Worm (Caenorhabditis elegans): ENCODE results near the gene npp-27.

Gene npp-27

DNA sequence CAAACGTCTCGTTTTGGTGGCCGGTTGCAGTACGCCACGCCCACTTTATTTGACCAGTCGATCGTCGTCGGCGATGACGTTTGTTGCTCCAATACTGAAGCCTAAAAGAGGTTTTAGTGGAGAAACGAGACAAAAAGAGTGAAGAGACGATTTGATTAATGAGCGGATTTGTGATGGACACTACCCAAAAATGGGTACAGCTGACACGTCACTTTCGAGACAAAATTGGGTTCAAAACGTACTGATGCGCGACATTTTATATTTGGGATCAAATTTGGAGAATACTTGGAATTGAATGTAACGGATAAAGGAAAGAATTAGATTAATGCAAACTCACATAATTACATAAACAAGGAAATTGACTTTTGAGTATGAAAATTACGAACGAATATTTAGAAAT lies 12.6 kb downstream of the npp-27 start, which contains the start of gene ilys-4:
ilys-4 (minus strand) TSS at position 101 of the 400 bp plus-strand sequence.
- no peak for TF ChIP-seq alr-1 (tag; optimal IDR thresholded peaks at IDR 0.05; ENCODE audit: borderline replicate concordance)
- TF ChIP-seq pag-3 (tag; optimal IDR thresholded peaks at IDR 0.05; ENCODE audit: borderline replicate concordance, insufficient read depth), result no peak
- TF ChIP-seq unc-86 (tag; optimal IDR thresholded peaks at IDR 0.05), result no peak
- TF ChIP-seq hlh-17 (GFP tag; optimal IDR thresholded peaks at IDR 0.05; ENCODE audit: borderline replicate concordance), result no peak
- TF ChIP-seq nhr-237 (tag; optimal IDR thresholded peaks at IDR 0.05), result no peak
- TF ChIP-seq hlh-4 (tag; optimal IDR thresholded peaks at IDR 0.05), result no peak
- TF ChIP-seq C34B4.2 (tag; optimal IDR thresholded peaks at IDR 0.05), result no peak
- no peak for TF ChIP-seq tbx-2 (tag; optimal IDR thresholded peaks at IDR 0.05)
- TF ChIP-seq nhr-77 (tag; optimal IDR thresholded peaks at IDR 0.05), result no peak
- TF ChIP-seq unc-98 (GFP tag; IDR thresholded peaks at IDR 0.05), result no peak
- TF ChIP-seq skn-1 (tag; optimal IDR thresholded peaks at IDR 0.05), result no peak
- TF ChIP-seq mef-2 (tag; optimal IDR thresholded peaks at IDR 0.05), result no peak

- no peak for TF ChIP-seq efl-1 (optimal IDR thresholded peaks at IDR 0.05)
- no peak for TF ChIP-seq efl-1 (GFP tag; optimal IDR thresholded peaks at IDR 0.05 in 1 of 2)
- TF ChIP-seq efl-3 (GFP tag; optimal IDR thresholded peaks at IDR 0.05), result no peak
- TF ChIP-seq C34B4.2 (tag; optimal IDR thresholded peaks at IDR 0.05), result no peak
- TF ChIP-seq sptf-1 (tag; optimal IDR thresholded peaks at IDR 0.05), result no peak
- TF ChIP-seq unc-30 (tag; optimal IDR thresholded peaks at IDR 0.05), result no peak
- TF ChIP-seq vab-15 (tag; optimal IDR thresholded peaks at IDR 0.05), result no peak
- no peak for TF ChIP-seq elt-2 (tag; optimal IDR thresholded peaks at IDR 0.05)
- no peak for TF ChIP-seq tlp-1 (tag; optimal IDR thresholded peaks at IDR 0.05)
- no peak for TF ChIP-seq nhr-237 (tag; optimal IDR thresholded peaks at IDR 0.05)
- no peak for TF ChIP-seq lir-3 (tag; optimal IDR thresholded peaks at IDR 0.05; ENCODE audit: poor library complexity)
- TF ChIP-seq ceh-82 (tag; optimal IDR thresholded peaks at IDR 0.05), result no peak
- no peak for TF ChIP-seq mab-9 (GFP tag; IDR thresholded peaks at IDR 0.05)
- TF ChIP-seq pax-3 (tag; optimal IDR thresholded peaks at IDR 0.05), result no peak
- TF ChIP-seq nhr-71 (tag; optimal IDR thresholded peaks at IDR 0.05), result no peak
These were observed 28.3 kb downstream of the npp-27 start, which contains the start of gene atic-1 for ce11 chrIV:7881726-7882125. TSS of gene atic-1 (plus strand) at chrIV:7882026.

- TF ChIP-seq elt-2 (tag; optimal IDR thresholded peaks at IDR 0.05), result peak; percentile 53
- TF ChIP-seq lin-13 (GFP tag; optimal IDR thresholded peaks at IDR 0.05), result no peak
- peak; percentile 54 for TF ChIP-seq tlp-1 (tag; optimal IDR thresholded peaks at IDR 0.05)
These were observed 28.9 kb downstream of the npp-27 start for ce11 chrIV:7881166-7881565.

ce11 chrIV:7879017-7879416 lies 31.0 kb downstream of the npp-27 start, which contains the start of gene srt-73:
TSS of gene srt-73 (plus strand) at chrIV:7879317.
- TF ChIP-seq efl-1 (optimal IDR thresholded peaks at IDR 0.05) (no peak), efl-1 (GFP tag; optimal IDR thresholded peaks at IDR 0.05 in 1 of 2) (peak in 1 of 2 experiments; percentile 63), xbp-1 (tag; optimal IDR thresholded peaks at IDR 0.05) (no peak)

DNA sequence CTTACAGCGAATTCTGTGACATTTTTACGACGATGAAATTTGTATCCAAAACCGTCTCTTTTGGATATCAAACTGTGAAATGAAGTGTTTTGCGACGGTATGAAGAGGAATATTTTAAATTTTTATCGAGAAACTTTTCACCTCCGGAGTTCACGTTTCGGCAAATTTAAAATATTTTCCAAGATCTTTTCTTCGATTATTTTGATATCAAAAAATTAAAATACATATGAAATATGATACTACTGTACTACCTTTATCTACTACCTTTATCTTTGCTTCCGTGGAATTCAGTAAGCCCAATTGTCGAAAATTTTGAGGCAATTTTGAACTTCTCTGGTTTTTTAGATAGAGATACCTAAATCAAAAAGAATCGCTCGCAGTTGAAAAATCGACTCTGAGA lies 32.3 kb downstream of the npp-27 start, which contains the start of gene kin-26:
kin-26 (minus strand) TSS at position 101 of the 400 bp plus-strand sequence.
- no peak for TF ChIP-seq snu-23 (GFP tag; optimal IDR thresholded peaks at IDR 0.05)
- TF ChIP-seq efl-1 (optimal IDR thresholded peaks at IDR 0.05), result no peak
- peak in 1 of 2 experiments; percentile 4 for TF ChIP-seq efl-1 (GFP tag; optimal IDR thresholded peaks at IDR 0.05 in 1 of 2)

ce11 chrIV:7877255-7877654 lies 32.8 kb downstream of the npp-27 start:
- TF ChIP-seq nhr-19 (GFP tag; conservative IDR thresholded peaks at IDR 0.05) (no peak), lin-13 (GFP tag; optimal IDR thresholded peaks at IDR 0.05) (no peak), nhr-85 (tag) (no peak), tbx-2 (tag; optimal IDR thresholded peaks at IDR 0.05) (no peak), snu-23 (GFP tag; optimal IDR thresholded peaks at IDR 0.05) (no peak), egl-13 (tag; optimal IDR thresholded peaks at IDR 0.05) (no peak)
